Fruit fly (Drosophila melanogaster) whole organism, adult: ENCODE measurements around the gene SH3PX1.

Source experiments
- CG11617 ChIP-seq: fragments of 200-800 bp; sonication (Bioruptor generic); optimal IDR thresholded peaks from 2 replicates; lab custom pipeline; 2017; ENCODE audit warnings: mild to moderate bottlenecking, missing biosample characterization, missing genetic modification reagents, missing genetic modification characterization
- CG12768 ChIP-seq: fragments of 200-800 bp; sonication (Bioruptor generic); optimal IDR thresholded peaks from 2 replicates; lab custom pipeline; 2017; ENCODE audit warnings: missing biosample characterization, missing genetic modification characterization, mild to moderate bottlenecking, moderate library complexity, missing genetic modification reagents
- CG14711 ChIP-seq: fragments of 200-800 bp; sonication (Bioruptor generic); optimal IDR thresholded peaks from 2 replicates; lab custom pipeline; 2018; ENCODE audit warnings: missing biosample characterization, mild to moderate bottlenecking, missing genetic modification characterization, moderate library complexity
- CG1620 ChIP-seq: fragments of 200-800 bp; sonication (Bioruptor generic); optimal IDR thresholded peaks from 2 replicates; lab custom pipeline; 2016; ENCODE audit warnings: missing biosample characterization, missing genetic modification characterization
- CG33017 ChIP-seq: fragments of 200-800 bp; sonication (Bioruptor generic); optimal IDR thresholded peaks from 2 replicates; lab custom pipeline; 2018; ENCODE audit warnings: missing biosample characterization, mild to moderate bottlenecking, missing genetic modification characterization, moderate library complexity
- CG5204 ChIP-seq: fragments of 200-800 bp; sonication (Bioruptor generic); optimal IDR thresholded peaks from 2 replicates; lab custom pipeline; 2016; ENCODE audit warnings: missing biosample characterization, missing genetic modification characterization
- CG7045 ChIP-seq: fragments of 200-800 bp; sonication (Bioruptor generic); optimal IDR thresholded peaks from 2 replicates; lab custom pipeline; 2017; ENCODE audit warnings: missing biosample characterization, mild to moderate bottlenecking, missing genetic modification characterization
- CG7101 ChIP-seq: fragments of 200-800 bp; sonication (Bioruptor generic); optimal IDR thresholded peaks from 2 replicates; lab custom pipeline; 2018; ENCODE audit warnings: missing biosample characterization, mild to moderate bottlenecking, missing genetic modification characterization, moderate library complexity
- Clk ChIP-seq: fragments of 200-800 bp; sonication (Bioruptor generic); optimal IDR thresholded peaks from 2 replicates; lab custom pipeline; 2017; ENCODE audit warnings: missing biosample characterization, missing genetic modification characterization
- Crg-1 ChIP-seq: fragments of 200-800 bp; sonication (Bioruptor generic); optimal IDR thresholded peaks from 2 replicates; lab custom pipeline; 2016; ENCODE audit warnings: missing biosample characterization, missing genetic modification characterization
- Hr96 ChIP-seq: fragments of 200-800 bp; sonication (Bioruptor generic); optimal IDR thresholded peaks from 2 replicates; lab custom pipeline; 2016; ENCODE audit warnings: missing biosample characterization, missing genetic modification characterization
- Mnt ChIP-seq: fragments of 200-800 bp; sonication (Bioruptor generic); optimal IDR thresholded peaks from 2 replicates; lab custom pipeline; 2016; ENCODE audit warnings: missing biosample characterization, mild to moderate bottlenecking, missing genetic modification characterization
- bab1 ChIP-seq: fragments of 200-800 bp; sonication (Bioruptor generic); optimal IDR thresholded peaks from 3 replicates; lab custom pipeline; 2019; ENCODE audit warnings: missing biosample characterization, mild to moderate bottlenecking, missing genetic modification characterization, moderate library complexity
- cic ChIP-seq: fragments of 200-800 bp; sonication (Bioruptor generic); optimal IDR thresholded peaks from 2 replicates; lab custom pipeline; 2017; ENCODE audit warnings: missing biosample characterization, mild to moderate bottlenecking, missing genetic modification characterization, moderate library complexity
- cnc ChIP-seq, 2 experiments: fragments of >200 bp; optimal IDR thresholded peaks; 2 replicates each; lab custom pipeline; 2017
- kay ChIP-seq: fragments of 200-800 bp; sonication (Bioruptor generic); peaks from one replicate; lab custom pipeline; 2016; ENCODE audit warnings: missing biosample characterization, missing genetic modification characterization, borderline replicate concordance
- ovo ChIP-seq: fragments of 200-800 bp; sonication (Bioruptor generic); optimal IDR thresholded peaks from 2 replicates; lab custom pipeline; 2016; ENCODE audit warnings: missing biosample characterization, missing genetic modification characterization
- pad ChIP-seq: fragments of 200-800 bp; sonication (Bioruptor generic); optimal IDR thresholded peaks from 3 replicates; lab custom pipeline; 2017; ENCODE audit warnings: missing biosample characterization, missing genetic modification characterization, mild to moderate bottlenecking, moderate library complexity, missing genetic modification reagents
- tj ChIP-seq: fragments of 200-800 bp; sonication (Bioruptor generic); optimal IDR thresholded peaks from 3 replicates; lab custom pipeline; 2017; ENCODE audit warnings: missing biosample characterization, mild to moderate bottlenecking, missing genetic modification characterization, moderate library complexity
- toe ChIP-seq: fragments of 200-800 bp; sonication (Bioruptor generic); optimal IDR thresholded peaks from 2 replicates; lab custom pipeline; 2016; ENCODE audit warnings: missing biosample characterization, missing genetic modification characterization

Gene SH3PX1

dm6 chr3L:9713383-9713827 is at the start of gene SH3PX1:
SH3PX1 (minus strand) TSS chr3L:9713827.
- TF ChIP-seq tj (GFP tag; lab: Kevin White, UChicago) (no peak), CG11617 (GFP tag; lab: Kevin White, UChicago) (no peak), Crg-1 (GFP tag; lab: Kevin White, UChicago) (no peak), kay (peak; percentile 74)

DNA sequence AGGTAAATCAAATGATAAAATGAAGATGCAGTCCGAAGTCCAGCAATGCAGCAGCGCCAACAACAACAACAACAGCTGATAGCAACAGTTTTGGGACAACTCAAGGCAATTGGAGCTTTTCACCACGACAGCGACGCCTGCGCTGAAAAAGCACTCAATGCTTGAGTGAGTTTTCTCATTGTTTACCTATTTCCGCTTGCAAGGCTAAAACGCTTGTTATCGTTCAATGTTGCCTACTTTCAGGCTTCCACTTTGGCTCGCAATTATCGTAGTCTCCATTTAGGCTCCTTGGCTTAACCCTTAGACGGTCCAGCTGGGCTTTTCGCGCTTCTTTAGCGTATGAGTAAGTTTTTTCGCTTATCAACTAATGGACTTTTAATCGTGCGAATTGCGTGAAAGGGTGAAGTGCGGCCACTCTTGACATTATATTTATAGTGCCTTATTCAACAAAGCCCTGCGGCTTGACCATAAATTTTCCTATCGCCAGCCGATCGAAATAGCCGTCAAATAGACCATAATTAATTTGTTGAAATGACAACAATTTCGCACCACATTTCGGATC is 48.5 kb upstream of the SH3PX1 start:
- peak; percentile 9 for TF ChIP-seq cic (GFP tag; lab: Kevin White, UChicago)
- TF ChIP-seq CG14711 (tag; lab: Kevin White, UChicago), result no peak
- TF ChIP-seq bab1 (GFP tag; lab: Kevin White, UChicago), result peak; percentile 25
- peak; percentile 65 for TF ChIP-seq tj (GFP tag; lab: Kevin White, UChicago)
- peak; percentile 4 for TF ChIP-seq CG1620 (GFP tag; lab: Kevin White, UChicago)

- TF ChIP-seq tj (GFP tag; lab: Kevin White, UChicago) (no peak), ovo (GFP tag; lab: Kevin White, UChicago) (no peak), cic (GFP tag; lab: Kevin White, UChicago) (peak; percentile 57), CG14711 (tag; lab: Kevin White, UChicago) (no peak), CG12768 (GFP tag; lab: Kevin White, UChicago) (peak; percentile 37), Crg-1 (GFP tag; lab: Kevin White, UChicago) (no peak), cnc (optimal IDR thresholded peaks at IDR 0.05; lab: Kevin White, UChicago) (no peak), bab1 (GFP tag; lab: Kevin White, UChicago) (no peak), CG7101 (tag; lab: Kevin White, UChicago) (no peak), toe (no peak), CG33017 (tag; lab: Kevin White, UChicago) (peak; percentile 32), CG5204 (GFP tag; lab: Kevin White, UChicago) (no peak), Hr96 (GFP tag; lab: Kevin White, UChicago) (no peak), CG11617 (GFP tag; lab: Kevin White, UChicago) (no peak), pad (GFP tag; lab: Kevin White, UChicago) (peak; percentile 6), Clk (GFP tag; lab: Kevin White, UChicago) (no peak), Mnt (no peak), CG1620 (GFP tag; lab: Kevin White, UChicago) (no peak), kay (peak; percentile 89), CG7045 (GFP tag; lab: Kevin White, UChicago) (no peak)
Measured at dm6 chr3L:9760151-9760749, 46.6 kb upstream of the SH3PX1 start, which contains the start of gene CG42268. CG42268 (minus strand) TSS chr3L:9760395.

DNA sequence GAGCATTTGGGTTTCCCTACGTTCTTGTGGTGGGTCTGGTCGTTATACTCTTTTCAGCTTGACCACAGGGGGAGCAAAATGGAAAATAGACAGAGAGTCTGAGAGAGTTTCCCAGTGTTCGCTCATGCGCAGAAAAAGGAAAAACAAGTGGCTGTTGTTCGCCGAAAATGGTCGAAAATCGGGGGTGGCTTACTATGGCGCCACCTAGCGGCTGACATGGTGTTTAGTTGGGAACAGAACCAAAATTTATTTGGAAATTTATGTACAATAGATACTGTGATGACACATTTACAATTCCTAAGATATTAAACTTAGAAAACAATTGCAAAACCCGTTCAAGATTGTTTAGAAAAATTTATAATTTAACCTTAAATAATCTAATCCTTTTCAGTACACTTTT is 38.0 kb upstream of the SH3PX1 start:
- no peak for TF ChIP-seq CG1620 (GFP tag; lab: Kevin White, UChicago)
- TF ChIP-seq CG7101 (tag; lab: Kevin White, UChicago), result no peak
- TF ChIP-seq tj (GFP tag; lab: Kevin White, UChicago), result no peak
- no peak for TF ChIP-seq Mnt
- TF ChIP-seq CG11617 (GFP tag; lab: Kevin White, UChicago), result no peak
- TF ChIP-seq CG12768 (GFP tag; lab: Kevin White, UChicago), result no peak
- no peak for TF ChIP-seq pad (GFP tag; lab: Kevin White, UChicago)
- TF ChIP-seq CG33017 (tag; lab: Kevin White, UChicago), result no peak
- TF ChIP-seq toe, result no peak
- no peak for TF ChIP-seq ovo (GFP tag; lab: Kevin White, UChicago)
- no peak for TF ChIP-seq CG5204 (GFP tag; lab: Kevin White, UChicago)
- no peak for TF ChIP-seq Hr96 (GFP tag; lab: Kevin White, UChicago)
- no peak for TF ChIP-seq bab1 (GFP tag; lab: Kevin White, UChicago)
- TF ChIP-seq CG7045 (GFP tag; lab: Kevin White, UChicago), result no peak
- TF ChIP-seq cnc (optimal IDR thresholded peaks at IDR 0.05; lab: Kevin White, UChicago), result no peak
- no peak for TF ChIP-seq Clk (GFP tag; lab: Kevin White, UChicago)

dm6 chr3L:9745393-9745792 is 31.8 kb upstream of the SH3PX1 start:
- no peak for TF ChIP-seq CG7045 (GFP tag; lab: Kevin White, UChicago)
- no peak for TF ChIP-seq kay
- TF ChIP-seq CG5204 (GFP tag; lab: Kevin White, UChicago), result no peak
- no peak for TF ChIP-seq CG11617 (GFP tag; lab: Kevin White, UChicago)
- no peak for TF ChIP-seq bab1 (GFP tag; lab: Kevin White, UChicago)
- TF ChIP-seq cnc (optimal IDR thresholded peaks at IDR 0.05; lab: Kevin White, UChicago), result no peak
- TF ChIP-seq Crg-1 (GFP tag; lab: Kevin White, UChicago), result no peak
- TF ChIP-seq CG1620 (GFP tag; lab: Kevin White, UChicago), result no peak

- TF ChIP-seq CG11617 (GFP tag; lab: Kevin White, UChicago) (no peak), cic (GFP tag; lab: Kevin White, UChicago) (no peak), kay (no peak), CG14711 (tag; lab: Kevin White, UChicago) (peak; percentile 52), cnc (optimal IDR thresholded peaks at IDR 0.05; lab: Kevin White, UChicago) (no peak), ovo (GFP tag; lab: Kevin White, UChicago) (no peak), CG5204 (GFP tag; lab: Kevin White, UChicago) (no peak), Hr96 (GFP tag; lab: Kevin White, UChicago) (no peak), CG33017 (tag; lab: Kevin White, UChicago) (no peak), CG12768 (GFP tag; lab: Kevin White, UChicago) (no peak), Crg-1 (GFP tag; lab: Kevin White, UChicago) (no peak), CG7045 (GFP tag; lab: Kevin White, UChicago) (no peak), CG1620 (GFP tag; lab: Kevin White, UChicago) (no peak), CG7101 (tag; lab: Kevin White, UChicago) (peak; percentile 30), Mnt (no peak), toe (no peak), Clk (GFP tag; lab: Kevin White, UChicago) (no peak), pad (GFP tag; lab: Kevin White, UChicago) (peak; percentile 47), tj (GFP tag; lab: Kevin White, UChicago) (no peak), bab1 (GFP tag; lab: Kevin White, UChicago) (peak; percentile 86)
Measured at dm6 chr3L:9744060-9744549, 30.5 kb upstream of the SH3PX1 start.
